Comparison of ENCODE assay signal across 3 fruit fly cellular contexts in genomic region chr3L:17622081-17622850, dm6.
TF ChIP-seq lines count a peak whose summit lies in the region.

No protein-coding gene starts in this region.

- TF ChIP-seq CTCF in whole organism, embryonic (GFP tag; optimal IDR thresholded peaks at IDR 0.05; lab: Kevin White, UChicago): no peak

TF ChIP-seq in whole organism, adult, 20 proteins besides CTCF, POLR2A, EP300 and RAD21:
- TF ChIP-seq Clk (GFP tag; optimal IDR thresholded peaks at IDR 0.05; lab: Kevin White, UChicago): no peak
- peak; percentile 9 for TF ChIP-seq CG33017 (tag; optimal IDR thresholded peaks at IDR 0.05; lab: Kevin White, UChicago)
- TF ChIP-seq CG1620 (GFP tag; optimal IDR thresholded peaks at IDR 0.05; lab: Kevin White, UChicago): no peak
- TF ChIP-seq cic (GFP tag; optimal IDR thresholded peaks at IDR 0.05; lab: Kevin White, UChicago): peak; percentile 65

TF ChIP-seq in whole organism, embryonic, 481 proteins besides CTCF, POLR2A, EP300 and RAD21:
- peak; percentile 5 for TF ChIP-seq Med (GFP tag; lab: Kevin White, UChicago)
- peak; percentile 74 for TF ChIP-seq sens (GFP tag; lab: Kevin White, UChicago)
- peak; percentile 39; the same call in 1 of the 2 replicates for TF ChIP-seq onecut (GFP tag; IDR thresholded peaks at IDR 0.05; lab: Robert Waterston, UW)
- 0 out of 3 replicates have a peak, but pooled peaks have one; percentile 24 for TF ChIP-seq CG7357 (GFP tag; IDR thresholded peaks at IDR 0.05; lab: Robert Waterston, UW)
- peak; percentile 41 for TF ChIP-seq ftz-f1 (GFP tag; optimal IDR thresholded peaks at IDR 0.05; lab: Kevin White, UChicago)
- no peak for TF ChIP-seq dpn (GFP tag; optimal IDR thresholded peaks at IDR 0.05; lab: Kevin White, UChicago)
- peak; percentile 15; the same call in 1 of the 2 replicates for TF ChIP-seq ara (GFP tag; IDR thresholded peaks at IDR 0.05; lab: Robert Waterston, UW)
- TF ChIP-seq CG3281 (GFP tag; optimal IDR thresholded peaks at IDR 0.05; lab: Kevin White, UChicago): peak; percentile 6
- TF ChIP-seq wor (GFP tag; IDR thresholded peaks at IDR 0.05; lab: Robert Waterston, UW): no peak
- peak; percentile 2 for TF ChIP-seq MESR4 (GFP tag; optimal IDR thresholded peaks at IDR 0.05; lab: Kevin White, UChicago)
- TF ChIP-seq sr (GFP tag; IDR thresholded peaks at IDR 0.05; lab: Robert Waterston, UW): peak; percentile 97
- peak; percentile 28 for TF ChIP-seq CG18599 (GFP tag; optimal IDR thresholded peaks at IDR 0.05; lab: Kevin White, UChicago)
- peak; percentile 51 for TF ChIP-seq Ets65A (GFP tag; lab: Kevin White, UChicago)
- peak; percentile 6 for TF ChIP-seq Meics (GFP tag; optimal IDR thresholded peaks at IDR 0.05; lab: Kevin White, UChicago)
- TF ChIP-seq slou (GFP tag; optimal IDR thresholded peaks at IDR 0.05; lab: Kevin White, UChicago): no peak
- TF ChIP-seq Oli (tag; optimal IDR thresholded peaks at IDR 0.05; lab: Kevin White, UChicago): no peak
- TF ChIP-seq CG12769 (tag; optimal IDR thresholded peaks at IDR 0.05; lab: Kevin White, UChicago): peak; percentile 7
- TF ChIP-seq so (GFP tag; IDR thresholded peaks at IDR 0.05; lab: Robert Waterston, UW): peak; percentile 30; the same call in 1 of the 3 replicates
- TF ChIP-seq grau (tag; optimal IDR thresholded peaks at IDR 0.05; lab: Kevin White, UChicago): peak; percentile 27
- 0 out of 2 replicates have a peak, but pooled peaks have one; percentile 23 for TF ChIP-seq tna (GFP tag; IDR thresholded peaks at IDR 0.05; lab: Robert Waterston, UW; ENCODE audit: partially characterized antibody)

TF ChIP-seq in whole organism, prepupa, 60 proteins besides CTCF, POLR2A, EP300 and RAD21:
- TF ChIP-seq fkh (GFP tag; optimal IDR thresholded peaks at IDR 0.05; lab: Kevin White, UChicago): peak; percentile 65
- TF ChIP-seq CG8119 (GFP tag; IDR thresholded peaks at IDR 0.05; lab: Robert Waterston, UW): 0 out of 3 replicates have a peak, but pooled peaks have one; percentile 16
- no peak for TF ChIP-seq CG31627 (GFP tag; optimal IDR thresholded peaks at IDR 0.05; lab: Kevin White, UChicago)
- TF ChIP-seq CG11762 (GFP tag; optimal IDR thresholded peaks at IDR 0.05; lab: Kevin White, UChicago; ENCODE audit: insufficient read depth): no peak
- no peak for TF ChIP-seq Hr4 (GFP tag; optimal IDR thresholded peaks at IDR 0.05; lab: Kevin White, UChicago)
